Worm (Caenorhabditis elegans) whole organism, young adult: ENCODE measurements around the gene slc-25A26.
"Not testable (repeated sequence)": the region's sequence is repeated elsewhere in the genome, so short reads cannot be mapped to it uniquely, and the experiment has no call there.

ENCODE experiments used
- B0261.1 ChIP-seq: sonication (generic microtip); optimal IDR thresholded peaks from 2 replicates; lab custom pipeline; 2016; ENCODE audit warnings: mild to moderate bottlenecking, missing genetic modification characterization, moderate library complexity, missing compliant biosample characterization
- C17E4.6 ChIP-seq: fragments of 200-800 bp; sonication (Bioruptor generic); IDR thresholded peaks from 2 replicates; pipeline ENCODE4 v1.3.6; 2022; ENCODE audit warnings: missing genetic modification reagents, missing genetic modification characterization, missing compliant biosample characterization
- D2030.7 ChIP-seq: fragments of 200-800 bp; sonication (Bioruptor generic); IDR thresholded peaks from 2 replicates; pipeline ENCODE4 v1.3.6; 2022; ENCODE audit warnings: missing genetic modification reagents, missing genetic modification characterization, missing compliant biosample characterization
- Y53G8AR.9 ChIP-seq: fragments of 200-800 bp; sonication (Bioruptor generic); conservative IDR thresholded peaks from 2 replicates; pipeline ENCODE4 v1.3.6; 2022; ENCODE audit warnings: missing genetic modification reagents, missing genetic modification characterization, missing compliant biosample characterization
- Y56A3A.18 ChIP-seq: fragments of 200-800 bp; sonication (Bioruptor generic); IDR thresholded peaks from 2 replicates; pipeline ENCODE4 v1.3.6; 2022; ENCODE audit warnings: missing genetic modification reagents, missing genetic modification characterization, missing compliant biosample characterization
- Y95B8A.8 ChIP-seq: fragments of 200-800 bp; sonication (Bioruptor generic); IDR thresholded peaks from 2 replicates; pipeline ENCODE4 v1.3.6; 2022; ENCODE audit warnings: missing genetic modification reagents, missing genetic modification characterization, missing compliant biosample characterization
- ama-1 ChIP-seq, 3 experiments: fragments of 150-350 bp in 1 of 3; sonication (generic microtip) in 2 of 3; optimal IDR thresholded peaks; 2 replicates each; lab custom pipeline; 2014 to 2018; ENCODE audit warnings: missing biosample characterization in 2 of 3, missing genetic modification characterization in 2 of 3, missing genetic modification reagents in 2 of 3
- aptf-3 ChIP-seq: fragments of 200-800 bp; sonication (Bioruptor generic); IDR thresholded peaks from 2 replicates; pipeline ENCODE4 v1.3.6; 2022; ENCODE audit warnings: missing genetic modification characterization, missing compliant biosample characterization
- attf-3 ChIP-seq: fragments of 200-800 bp; sonication (Bioruptor generic); conservative IDR thresholded peaks from 2 replicates; pipeline ENCODE4 v1.3.6; 2022; ENCODE audit warnings: missing genetic modification reagents, missing genetic modification characterization, missing compliant biosample characterization
- ccch-3 ChIP-seq: fragments of 200-800 bp; sonication (Bioruptor generic); optimal IDR thresholded peaks from 2 replicates; lab custom pipeline; 2018; ENCODE audit warnings: mild to moderate bottlenecking, missing genetic modification characterization, missing compliant biosample characterization
- cebp-1 ChIP-seq, 2 experiments: fragments of 200-800 bp in 1 of 2; sonication (Bioruptor generic) in 1 of 2; sonication (generic microtip) in 1 of 2; IDR thresholded peaks in 1 of 2; optimal IDR thresholded peaks in 1 of 2; 2 replicates each; pipeline versions ENCODE4 v1.3.6 to Lab custom; 2017 to 2022; ENCODE audit warnings: missing compliant biosample characterization in 2 of 2, missing genetic modification characterization in 2 of 2, mild to moderate bottlenecking in 1 of 2, missing genetic modification reagents in 1 of 2, moderate library complexity in 1 of 2
- cebp-2 ChIP-seq: fragments of 200-800 bp; sonication (Bioruptor generic); IDR thresholded peaks from 2 replicates; pipeline ENCODE4 v1.3.6; 2022; ENCODE audit warnings: missing genetic modification characterization, missing compliant biosample characterization
- ceh-40 ChIP-seq: fragments of 200-800 bp; sonication (Bioruptor generic); IDR thresholded peaks from 2 replicates; pipeline ENCODE4 v1.3.6; 2022; ENCODE audit warnings: missing genetic modification characterization, missing compliant biosample characterization
- ceh-58 ChIP-seq: fragments of 200-800 bp; sonication (Bioruptor generic); IDR thresholded peaks from 2 replicates; pipeline ENCODE4 v1.3.6; 2022; ENCODE audit warnings: missing genetic modification characterization, missing compliant biosample characterization
- ceh-91 ChIP-seq: fragments of 200-800 bp; sonication (Bioruptor generic); IDR thresholded peaks from 2 replicates; pipeline ENCODE4 v1.3.6; 2022; ENCODE audit warnings: missing genetic modification reagents, missing genetic modification characterization, missing compliant biosample characterization
- dox-1 ChIP-seq: fragments of 200-800 bp; sonication (Bioruptor generic); IDR thresholded peaks from 2 replicates; pipeline ENCODE4 v1.3.6; 2022; ENCODE audit warnings: missing genetic modification reagents, missing genetic modification characterization, missing compliant biosample characterization
- egl-18 ChIP-seq: fragments of 200-800 bp; sonication (Bioruptor generic); IDR thresholded peaks from 2 replicates; pipeline ENCODE4 v1.3.6; 2022; ENCODE audit warnings: missing genetic modification reagents, missing genetic modification characterization, missing compliant biosample characterization
- egl-44 ChIP-seq: fragments of 200-800 bp; sonication (Bioruptor generic); IDR thresholded peaks from 2 replicates; pipeline ENCODE4 v1.3.6; 2022; ENCODE audit warnings: missing genetic modification reagents, missing genetic modification characterization, missing compliant biosample characterization
- hmg-1.2 ChIP-seq: fragments of 200-800 bp; sonication (Bioruptor generic); IDR thresholded peaks from 2 replicates; pipeline ENCODE4 v1.3.6; 2022; ENCODE audit warnings: missing genetic modification reagents, missing genetic modification characterization, missing compliant biosample characterization
- hrde-1 ChIP-seq: sonication (generic microtip); optimal IDR thresholded peaks from 2 replicates; lab custom pipeline; 2016; ENCODE audit warnings: missing genetic modification characterization, mild to moderate bottlenecking, missing compliant biosample characterization, moderate library complexity, missing genotype, missing genetic modification reagents, borderline replicate concordance
- let-526 ChIP-seq: fragments of 200-800 bp; sonication (Bioruptor generic); IDR thresholded peaks from 2 replicates; pipeline ENCODE4 v1.3.6; 2022; ENCODE audit warnings: missing genetic modification reagents, missing genetic modification characterization, missing compliant biosample characterization
- lin-26 ChIP-seq: fragments of 200-800 bp; sonication (Bioruptor generic); IDR thresholded peaks from 2 replicates; pipeline ENCODE4 v1.3.6; 2022; ENCODE audit warnings: missing genetic modification reagents, missing genetic modification characterization, missing compliant biosample characterization
- madf-3 ChIP-seq: fragments of 200-800 bp; sonication (Bioruptor generic); IDR thresholded peaks from 2 replicates; pipeline ENCODE4 v1.3.6; 2022; ENCODE audit warnings: missing genetic modification reagents, missing genetic modification characterization, missing compliant biosample characterization
- nfyb-1 ChIP-seq: fragments of 200-800 bp; sonication (Bioruptor generic); IDR thresholded peaks from 2 replicates; pipeline ENCODE4 v1.3.6; 2022; ENCODE audit warnings: missing genetic modification reagents, missing genetic modification characterization, missing compliant biosample characterization
- nhr-120 ChIP-seq: fragments of 200-800 bp; sonication (Bioruptor generic); IDR thresholded peaks from 2 replicates; pipeline ENCODE4 v1.3.6; 2022; ENCODE audit warnings: missing genetic modification characterization, missing compliant biosample characterization
- rcor-1 ChIP-seq: fragments of 200-800 bp; sonication (Bioruptor generic); IDR thresholded peaks from 2 replicates; pipeline ENCODE4 v1.3.6; 2022; ENCODE audit warnings: missing genetic modification reagents, missing genetic modification characterization, missing compliant biosample characterization
- rpc-1 ChIP-seq, 2 experiments: fragments of 150-350 bp in 1 of 2; sonication (generic microtip) in 1 of 2; optimal IDR thresholded peaks; 2 replicates each; lab custom pipeline; 2014 to 2018; ENCODE audit warnings: missing biosample characterization in 1 of 2, missing genetic modification characterization in 1 of 2, missing genetic modification reagents in 1 of 2, missing genotype in 1 of 2
- tbp1 ChIP-seq: fragments of 200-800 bp; sonication (Bioruptor generic); optimal IDR thresholded peaks from 2 replicates; lab custom pipeline; 2018; ENCODE audit warnings: mild to moderate bottlenecking, missing genetic modification characterization, missing compliant biosample characterization
- ztf-22 ChIP-seq: fragments of 200-800 bp; sonication (Bioruptor generic); optimal IDR thresholded peaks from 2 replicates; lab custom pipeline; 2018; ENCODE audit warnings: mild to moderate bottlenecking, missing genetic modification characterization, moderate library complexity, missing compliant biosample characterization
- ztf-25 ChIP-seq: fragments of 200-800 bp; sonication (Bioruptor generic); IDR thresholded peaks from 2 replicates; pipeline ENCODE4 v1.3.6; 2022; ENCODE audit warnings: missing genetic modification reagents, missing genetic modification characterization, missing compliant biosample characterization
- ztf-28 ChIP-seq: fragments of 200-800 bp; sonication (Bioruptor generic); IDR thresholded peaks from 2 replicates; pipeline ENCODE4 v1.3.6; 2022; ENCODE audit warnings: missing genetic modification reagents, missing genetic modification characterization, missing compliant biosample characterization
- ztf-6 ChIP-seq: fragments of 200-800 bp; sonication (Bioruptor generic); IDR thresholded peaks from 2 replicates; pipeline ENCODE4 v1.3.6; 2022; ENCODE audit warnings: missing genetic modification reagents, missing genetic modification characterization, missing compliant biosample characterization

The slc-25A26 gene

ce11 chrIV:8961109-8961508 lies 30.9 kb downstream of the slc-25A26 start:
- peak; percentile 69 for TF ChIP-seq attf-3 (GFP tag; lab: Robert Waterston, UW)

- TF ChIP-seq tbp1 (GFP tag; lab: Kevin White, UChicago) = peak; percentile 85
- 0 out of 2 replicates have a peak, but pooled peaks have one; percentile 9 for TF ChIP-seq cebp-2
- TF ChIP-seq lin-26 (GFP tag; lab: Robert Waterston, UW) = peak; percentile 95
- TF ChIP-seq let-526 = 0 out of 2 replicates have a peak, but pooled peaks have one; percentile 31
- 0 out of 2 replicates have a peak, but pooled peaks have one; percentile 33 for TF ChIP-seq Y56A3A.18 (GFP tag; lab: Robert Waterston, UW)
- 0 out of 2 replicates have a peak, but pooled peaks have one; percentile 53 for TF ChIP-seq ceh-58 (GFP tag; lab: Robert Waterston, UW)
- TF ChIP-seq ztf-28 (GFP tag; lab: Robert Waterston, UW) = 0 out of 2 replicates have a peak, but pooled peaks have one; percentile 40
- peak; percentile 36; the same call in 1 of the 2 replicates for TF ChIP-seq ceh-91 (GFP tag; lab: Robert Waterston, UW)
- not testable (repeated sequence) for TF ChIP-seq rpc-1 (optimal IDR thresholded peaks at IDR 0.05; lab: Kevin White, UChicago); cebp-1 (tag; optimal IDR thresholded peaks at IDR 0.05; lab: Kevin White, UChicago)
- TF ChIP-seq rpc-1 (tag; optimal IDR thresholded peaks at IDR 0.05; lab: Kevin White, UChicago) = peak; percentile 51
- 0 out of 2 replicates have a peak, but pooled peaks have one; percentile 60 for TF ChIP-seq aptf-3 (GFP tag; lab: Robert Waterston, UW)
- TF ChIP-seq Y95B8A.8 (GFP tag; lab: Robert Waterston, UW) = 0 out of 2 replicates have a peak, but pooled peaks have one; percentile 22
- peak; percentile 12; the same call in 1 of the 2 replicates for TF ChIP-seq C17E4.6 (GFP tag; lab: Robert Waterston, UW)
- 0 out of 2 replicates have a peak, but pooled peaks have one; percentile 13 for TF ChIP-seq attf-3 (GFP tag; lab: Robert Waterston, UW)
- TF ChIP-seq hmg-1.2 (GFP tag; lab: Robert Waterston, UW) = peak; percentile 51
- peak; percentile 63 for TF ChIP-seq cebp-1 (GFP tag; IDR thresholded peaks at IDR 0.05; lab: Robert Waterston, UW)
- TF ChIP-seq nhr-120 = 0 out of 2 replicates have a peak, but pooled peaks have one; percentile 77
- peak; percentile 42; the same call in 1 of the 2 replicates for TF ChIP-seq rcor-1 (GFP tag; lab: Robert Waterston, UW)
- TF ChIP-seq dox-1 = peak; percentile 69; the same call in 1 of the 2 replicates
- TF ChIP-seq B0261.1 = peak; percentile 57
- TF ChIP-seq ceh-40 (GFP tag; lab: Robert Waterston, UW) = peak; percentile 83
- 0 out of 2 replicates have a peak, but pooled peaks have one; percentile 11 for TF ChIP-seq ztf-6
- 0 out of 2 replicates have a peak, but pooled peaks have one; percentile 17 for TF ChIP-seq egl-18 (GFP tag; lab: Robert Waterston, UW)
- TF ChIP-seq madf-3 (GFP tag; lab: Robert Waterston, UW) = peak; percentile 63; the same call in 1 of the 2 replicates
- peak; percentile 62 for TF ChIP-seq egl-44 (GFP tag; lab: Robert Waterston, UW)
- TF ChIP-seq nfyb-1 = peak; percentile 55; the same call in 1 of the 2 replicates
- peak; percentile 79; the same call in 1 of the 2 replicates for TF ChIP-seq ztf-25 (GFP tag; lab: Robert Waterston, UW)
- TF ChIP-seq D2030.7 (GFP tag; lab: Robert Waterston, UW) = peak; percentile 38; the same call in 1 of the 2 replicates
- TF ChIP-seq Y53G8AR.9 = 0 out of 2 replicates have a peak, but pooled peaks have one; percentile 34
Measured at ce11 chrIV:8964042-8964441, 33.8 kb downstream of the slc-25A26 start.

DNA sequence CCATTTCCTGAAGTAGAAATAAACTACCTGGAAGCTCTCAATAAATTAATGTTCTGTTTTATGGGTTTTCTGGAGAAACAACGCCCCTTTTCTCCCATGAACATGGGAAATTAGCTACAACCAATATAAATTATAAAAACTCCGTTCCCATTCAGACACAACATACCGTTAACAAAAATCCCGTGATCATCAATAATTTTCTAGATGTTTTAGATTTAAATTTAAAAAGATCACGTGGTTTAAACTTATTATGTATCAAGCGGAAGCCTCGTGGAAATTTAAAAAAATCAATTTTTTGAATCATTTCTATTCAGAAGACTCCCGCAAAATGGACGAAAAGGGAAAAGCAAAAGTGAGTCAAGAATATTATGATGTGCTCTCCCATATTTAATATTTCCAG lies 35.6 kb downstream of the slc-25A26 start, which contains the start of gene C53B4.2:
C53B4.2 (plus strand) TSS at position 301 of the 400 bp plus-strand sequence.
- TF ChIP-seq hrde-1 (tag; lab: Kevin White, UChicago) (no peak), ceh-91 (GFP tag; lab: Robert Waterston, UW) (no peak), ccch-3 (GFP tag; lab: Kevin White, UChicago) (no peak), ztf-22 (GFP tag; lab: Kevin White, UChicago) (no peak), ama-1 (optimal IDR thresholded peaks at IDR 0.05; lab: Kevin White, UChicago) (no peak), ama-1 (GFP tag; optimal IDR thresholded peaks at IDR 0.05; lab: Kevin White, UChicago) (no peak)
